Fruit fly (Drosophila melanogaster): ENCODE results near the gene Rpt2.

- no peak for TF ChIP-seq psq (optimal IDR thresholded peaks at IDR 0.05)
- no peak for TF ChIP-seq insv (optimal IDR thresholded peaks at IDR 0.05)
- no peak for TF ChIP-seq h (optimal IDR thresholded peaks at IDR 0.05)
These were observed 11.2 kb upstream of the Rpt2 start for dm6 chr3R:23942550-23942949.
